Worm (Caenorhabditis elegans) whole organism, young adult: Measurements from ENCODE around the gene T14G11.1.

ENCODE experiments used
- C17E4.6 ChIP-seq: fragments of 200-800 bp; sonication (Bioruptor generic); IDR thresholded peaks from 2 replicates; pipeline ENCODE4 v1.3.6; 2022; ENCODE audit warnings: missing genetic modification reagents, missing genetic modification characterization, missing compliant biosample characterization
- F22D6.2 ChIP-seq: sonication (generic microtip); optimal IDR thresholded peaks from 2 replicates; lab custom pipeline; 2016; ENCODE audit warnings: mild to moderate bottlenecking, missing genetic modification characterization, missing compliant biosample characterization
- F55B11.4 ChIP-seq: sonication (generic microtip); optimal IDR thresholded peaks from 2 replicates; lab custom pipeline; 2016; ENCODE audit warnings: missing compliant biosample characterization, missing genetic modification characterization, borderline replicate concordance; ENCODE audit not compliant: insufficient read depth
- Y56A3A.18 ChIP-seq: fragments of 200-800 bp; sonication (Bioruptor generic); IDR thresholded peaks from 2 replicates; pipeline ENCODE4 v1.3.6; 2022; ENCODE audit warnings: missing genetic modification reagents, missing genetic modification characterization, missing compliant biosample characterization
- Y67H2A.10 ChIP-seq: fragments of 200-800 bp; sonication (Bioruptor generic); conservative IDR thresholded peaks from 2 replicates; pipeline ENCODE4 v1.3.6; 2022; ENCODE audit warnings: missing genetic modification reagents, missing genetic modification characterization, missing compliant biosample characterization
- aptf-2 ChIP-seq: fragments of 200-800 bp; sonication (Bioruptor generic); conservative IDR thresholded peaks from 2 replicates; pipeline ENCODE4 v1.3.6; 2022; ENCODE audit warnings: missing genetic modification reagents, missing genetic modification characterization, missing compliant biosample characterization
- athp-1 ChIP-seq: sonication (generic microtip); optimal IDR thresholded peaks from 2 replicates; lab custom pipeline; 2017; ENCODE audit warnings: mild to moderate bottlenecking, missing genetic modification characterization, missing compliant biosample characterization
- cebp-1 ChIP-seq, 2 experiments: fragments of 200-800 bp in 1 of 2; sonication (Bioruptor generic) in 1 of 2; sonication (generic microtip) in 1 of 2; IDR thresholded peaks in 1 of 2; optimal IDR thresholded peaks in 1 of 2; 2 replicates each; pipeline versions ENCODE4 v1.3.6 to Lab custom; 2017 to 2022; ENCODE audit warnings: missing compliant biosample characterization in 2 of 2, missing genetic modification characterization in 2 of 2, mild to moderate bottlenecking in 1 of 2, missing genetic modification reagents in 1 of 2, moderate library complexity in 1 of 2
- ceh-79 ChIP-seq: sonication (generic microtip); optimal IDR thresholded peaks from 2 replicates; lab custom pipeline; 2017; ENCODE audit warnings: mild to moderate bottlenecking, missing genetic modification characterization, missing compliant biosample characterization
- die-1 ChIP-seq: sonication (generic microtip); optimal IDR thresholded peaks from 2 replicates; lab custom pipeline; 2016; ENCODE audit warnings: missing genotype, mild to moderate bottlenecking, missing genetic modification characterization, missing compliant biosample characterization
- dox-1 ChIP-seq: fragments of 200-800 bp; sonication (Bioruptor generic); IDR thresholded peaks from 2 replicates; pipeline ENCODE4 v1.3.6; 2022; ENCODE audit warnings: missing genetic modification reagents, missing genetic modification characterization, missing compliant biosample characterization
- egrh-3 ChIP-seq: fragments of 200-800 bp; sonication (Bioruptor generic); IDR thresholded peaks from 2 replicates; pipeline ENCODE4 v1.3.6; 2022; ENCODE audit warnings: missing genetic modification reagents, missing genetic modification characterization, missing compliant biosample characterization
- fkh-3 ChIP-seq: sonication (generic microtip); optimal IDR thresholded peaks from 2 replicates; lab custom pipeline; 2016; ENCODE audit warnings: mild to moderate bottlenecking, missing genetic modification characterization, missing compliant biosample characterization
- lag-1 ChIP-seq: fragments of 200-800 bp; sonication (Bioruptor generic); IDR thresholded peaks from 2 replicates; pipeline ENCODE4 v1.3.6; 2022; ENCODE audit warnings: missing genetic modification reagents, missing genetic modification characterization, missing compliant biosample characterization
- let-526 ChIP-seq: fragments of 200-800 bp; sonication (Bioruptor generic); IDR thresholded peaks from 2 replicates; pipeline ENCODE4 v1.3.6; 2022; ENCODE audit warnings: missing genetic modification reagents, missing genetic modification characterization, missing compliant biosample characterization
- madf-3 ChIP-seq: fragments of 200-800 bp; sonication (Bioruptor generic); IDR thresholded peaks from 2 replicates; pipeline ENCODE4 v1.3.6; 2022; ENCODE audit warnings: missing genetic modification reagents, missing genetic modification characterization, missing compliant biosample characterization
- madf-6 ChIP-seq: fragments of 200-800 bp; sonication (Bioruptor generic); IDR thresholded peaks from 2 replicates; pipeline ENCODE4 v1.3.6; 2022; ENCODE audit warnings: missing genetic modification reagents, missing genetic modification characterization, missing compliant biosample characterization
- nhr-179 ChIP-seq: sonication (generic microtip); optimal IDR thresholded peaks from 2 replicates; lab custom pipeline; 2016; ENCODE audit warnings: mild to moderate bottlenecking, missing genetic modification characterization, missing compliant biosample characterization
- nhr-80 ChIP-seq: sonication (generic microtip); optimal IDR thresholded peaks from 2 replicates; lab custom pipeline; 2016; ENCODE audit warnings: missing genetic modification characterization, missing compliant biosample characterization
- nhr-90 ChIP-seq: sonication (generic microtip); optimal IDR thresholded peaks from 2 replicates; lab custom pipeline; 2016; ENCODE audit warnings: missing genotype, mild to moderate bottlenecking, missing genetic modification characterization, missing compliant biosample characterization
- pha-4 ChIP-seq: fragments of 150-350 bp; sonication (generic microtip); optimal IDR thresholded peaks from 2 replicates; lab custom pipeline; 2014; ENCODE audit warnings: missing biosample characterization, missing genetic modification reagents, missing genetic modification characterization
- rec-8 ChIP-seq, 2 experiments: sonication (generic microtip); optimal IDR thresholded peaks; 2 replicates each; lab custom pipeline; 2016; ENCODE audit warnings: mild to moderate bottlenecking in 2 of 2, missing genetic modification characterization in 2 of 2, missing genetic modification reagents in 2 of 2, missing genotype in 2 of 2, missing biosample characterization in 1 of 2, missing compliant biosample characterization in 1 of 2, moderate library complexity in 1 of 2
- rpc-1 ChIP-seq, 2 experiments: fragments of 150-350 bp in 1 of 2; sonication (generic microtip) in 1 of 2; optimal IDR thresholded peaks; 2 replicates each; lab custom pipeline; 2014 to 2018; ENCODE audit warnings: missing biosample characterization in 1 of 2, missing genetic modification characterization in 1 of 2, missing genetic modification reagents in 1 of 2, missing genotype in 1 of 2
- sdz-38 ChIP-seq: sonication (generic microtip); optimal IDR thresholded peaks from 2 replicates; lab custom pipeline; 2016; ENCODE audit warnings: missing genotype, missing genetic modification characterization, missing compliant biosample characterization
- snpc-1.1 ChIP-seq: sonication (generic microtip); optimal IDR thresholded peaks from 2 replicates; lab custom pipeline; 2017; ENCODE audit warnings: missing genetic modification characterization, mild to moderate bottlenecking, missing compliant biosample characterization, antibody characterized with exemption, moderate library complexity, missing genotype, missing genetic modification reagents; ENCODE audit not compliant: insufficient read depth
- snpc-4 ChIP-seq, 5 experiments: fragments of 150-350 bp in 1 of 5; sonication (generic microtip) in 4 of 5; optimal IDR thresholded peaks; 2 replicates each; lab custom pipeline; 2014 to 2018; ENCODE audit warnings: missing genetic modification characterization in 5 of 5, missing biosample characterization in 3 of 5, antibody characterized with exemption in 2 of 5, mild to moderate bottlenecking in 2 of 5, missing compliant biosample characterization in 2 of 5, missing genotype in 2 of 5, moderate library complexity in 2 of 5, missing genetic modification reagents in 1 of 5
- somi-1 ChIP-seq: fragments of 200-800 bp; sonication (Bioruptor generic); optimal IDR thresholded peaks from 2 replicates; lab custom pipeline; 2018; ENCODE audit warnings: mild to moderate bottlenecking, missing genetic modification characterization, missing compliant biosample characterization
- sptf-2 ChIP-seq: fragments of 200-800 bp; sonication (Bioruptor generic); optimal IDR thresholded peaks from 2 replicates; lab custom pipeline; 2018; ENCODE audit warnings: mild to moderate bottlenecking, missing genetic modification characterization, missing compliant biosample characterization
- tbx-9 ChIP-seq: sonication (generic microtip); optimal IDR thresholded peaks from 2 replicates; lab custom pipeline; 2016; ENCODE audit warnings: borderline replicate concordance, missing genetic modification characterization, inconsistent platforms, missing compliant biosample characterization
- xnd-1 ChIP-seq: sonication (generic microtip); optimal IDR thresholded peaks from 2 replicates; lab custom pipeline; 2016; ENCODE audit warnings: missing genotype, missing genetic modification reagents, missing genetic modification characterization, missing compliant biosample characterization
- ztf-18 ChIP-seq: sonication (generic microtip); optimal IDR thresholded peaks from 2 replicates; lab custom pipeline; 2016; ENCODE audit warnings: missing genotype, mild to moderate bottlenecking, missing genetic modification characterization, missing compliant biosample characterization

The T14G11.1 gene

DNA sequence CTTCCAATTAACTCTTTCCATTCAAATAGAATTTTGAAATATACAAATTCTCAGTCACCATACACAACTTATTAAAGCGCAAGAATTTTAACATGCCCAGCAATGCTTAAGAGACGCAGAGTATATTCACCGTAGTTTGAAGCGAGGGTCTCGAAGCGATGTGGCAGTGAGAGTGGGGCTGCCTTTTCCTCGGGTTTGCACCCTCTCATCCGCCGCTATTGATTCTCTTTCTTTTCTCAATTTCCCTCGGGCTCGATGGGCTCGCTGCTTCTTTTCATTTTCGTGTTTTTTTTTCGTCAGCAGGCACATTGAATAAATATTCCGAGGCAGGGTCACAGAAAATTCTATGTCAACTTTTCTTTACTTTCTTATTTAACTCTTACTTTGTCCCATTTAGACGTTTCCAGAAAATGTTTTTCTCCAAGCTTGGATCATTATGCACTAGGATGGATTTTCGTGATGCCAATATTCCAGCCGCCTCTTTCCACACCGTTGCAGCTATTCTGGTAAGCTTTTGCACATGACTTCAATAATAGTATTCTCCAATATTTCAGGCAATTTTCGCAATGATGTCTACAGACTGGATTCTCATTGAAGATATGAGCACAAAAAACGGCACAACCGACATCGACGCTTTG is at the start of gene T14G11.1 (continued):
- no peak for TF ChIP-seq F55B11.4 (tag; lab: Kevin White, UChicago)
- TF ChIP-seq madf-3 = no peak
- no peak for TF ChIP-seq lag-1 (GFP tag; lab: Robert Waterston, UW)
- TF ChIP-seq athp-1 = no peak
- TF ChIP-seq somi-1 = no peak
- TF ChIP-seq nhr-80 = peak; percentile 30
- TF ChIP-seq rec-8 (tag; optimal IDR thresholded peaks at IDR 0.05; lab: Kevin White, UChicago) = no peak
- no peak for TF ChIP-seq Y56A3A.18
- TF ChIP-seq die-1 = no peak
- peak; percentile 45; the same call in 1 of the 2 replicates for TF ChIP-seq dox-1 (GFP tag; lab: Robert Waterston, UW)
- TF ChIP-seq xnd-1 = no peak
- TF ChIP-seq sdz-38 (tag; lab: Kevin White, UChicago) = no peak
- no peak for TF ChIP-seq nhr-179 (tag; lab: Kevin White, UChicago)
- TF ChIP-seq rpc-1 (optimal IDR thresholded peaks at IDR 0.05; lab: Kevin White, UChicago) = no peak
- no peak for TF ChIP-seq rpc-1 (tag; optimal IDR thresholded peaks at IDR 0.05; lab: Kevin White, UChicago)
- TF ChIP-seq tbx-9 (tag; lab: Kevin White, UChicago) = no peak
- TF ChIP-seq ztf-18 (tag; lab: Kevin White, UChicago) = peak; percentile 68
- no peak for TF ChIP-seq C17E4.6 (GFP tag; lab: Robert Waterston, UW)

DNA sequence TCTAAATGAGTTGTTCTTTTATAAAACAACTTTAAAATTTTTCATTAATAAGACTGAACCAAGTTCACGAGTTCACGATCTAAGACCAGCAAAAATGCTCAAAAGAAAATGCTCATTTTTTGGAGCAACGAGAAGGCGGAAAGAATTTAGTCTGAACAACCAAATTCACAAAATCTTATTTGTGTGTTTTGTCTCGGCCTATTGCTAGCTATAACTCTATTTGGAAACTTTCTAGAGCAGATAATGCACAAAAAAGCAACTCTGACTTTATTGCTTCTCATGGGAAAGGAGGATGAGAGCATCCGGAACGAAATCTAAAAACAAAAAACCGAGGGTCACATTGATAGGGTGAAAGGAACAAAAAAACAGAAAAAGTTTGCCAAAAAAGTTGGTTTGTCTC is 48.2 kb upstream of the T14G11.1 start:
- TF ChIP-seq pha-4 (no peak), fkh-3 (no peak)

DNA sequence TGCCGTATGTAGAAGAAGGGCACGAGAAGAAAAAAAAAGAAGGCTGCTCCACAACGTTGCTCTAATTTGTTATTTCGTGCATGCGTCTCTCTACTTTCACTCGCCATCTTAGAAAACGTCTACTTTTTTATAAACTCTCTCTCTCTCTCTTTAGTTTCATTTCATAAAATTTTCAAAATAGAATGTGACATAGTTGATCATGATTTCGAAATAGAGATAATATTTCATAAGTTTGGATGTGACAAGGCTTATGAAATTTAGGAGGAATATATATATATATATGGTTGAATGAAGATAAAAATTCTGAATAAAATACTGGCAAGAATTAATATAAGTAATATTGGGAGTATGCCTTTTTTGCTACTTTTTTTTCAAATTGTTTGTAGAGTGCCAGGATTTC is 47.7 kb upstream of the T14G11.1 start:
- no peak for TF ChIP-seq F22D6.2
- no peak for TF ChIP-seq sptf-2 (GFP tag; lab: Kevin White, UChicago)
- TF ChIP-seq madf-6 = no peak
- no peak for TF ChIP-seq cebp-1 (GFP tag; IDR thresholded peaks at IDR 0.05; lab: Robert Waterston, UW)
- TF ChIP-seq cebp-1 (tag; optimal IDR thresholded peaks at IDR 0.05; lab: Kevin White, UChicago) = peak; percentile 62

DNA sequence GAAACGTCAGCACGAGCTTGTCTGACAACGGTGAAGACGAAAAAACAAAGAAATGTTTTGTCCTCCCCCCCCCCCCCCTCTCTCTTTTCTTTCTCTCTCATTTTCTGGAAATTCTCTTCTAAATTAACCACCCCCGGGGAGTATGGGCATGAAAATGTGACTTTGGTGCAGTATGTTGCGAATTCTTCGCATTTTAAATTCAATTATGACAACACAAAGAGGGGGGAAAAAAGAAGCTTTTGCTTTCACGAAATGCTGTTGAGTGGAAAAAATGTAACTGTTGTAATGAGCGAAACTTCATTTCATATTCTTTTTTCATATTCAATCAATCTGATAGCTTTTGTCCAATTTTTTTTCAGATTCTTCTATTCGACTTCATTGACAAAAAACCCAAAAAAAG is 34.5 kb upstream of the T14G11.1 start:
- TF ChIP-seq ceh-79 (tag; lab: Kevin White, UChicago) = no peak
- no peak for TF ChIP-seq aptf-2
- TF ChIP-seq Y67H2A.10 (GFP tag; lab: Robert Waterston, UW) = no peak
- TF ChIP-seq C17E4.6 (GFP tag; lab: Robert Waterston, UW) = no peak
- no peak for TF ChIP-seq egrh-3
- TF ChIP-seq let-526 (GFP tag; lab: Robert Waterston, UW) = no peak
- no peak for TF ChIP-seq dox-1 (GFP tag; lab: Robert Waterston, UW)
- TF ChIP-seq nhr-90 (tag; lab: Kevin White, UChicago) = no peak

DNA sequence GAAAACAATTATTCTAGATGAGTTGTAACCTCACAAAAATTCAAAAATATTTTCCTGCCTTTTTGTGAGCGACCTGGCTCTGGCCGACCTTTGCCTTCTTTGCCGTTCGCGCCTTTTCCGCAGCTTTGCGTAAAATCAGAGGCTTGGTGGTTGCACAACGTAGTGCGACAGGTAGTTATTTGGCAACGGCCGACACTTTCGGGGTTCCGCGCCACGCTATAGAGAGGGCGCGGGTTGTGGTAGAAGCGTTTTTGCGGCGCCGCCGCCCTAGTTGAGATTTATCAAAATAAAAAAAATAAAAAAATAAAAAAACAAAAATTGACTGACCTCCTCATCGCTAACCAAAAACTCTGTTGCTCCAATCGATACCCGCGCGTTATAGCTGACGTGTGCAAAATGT is 25.0 kb upstream of the T14G11.1 start:
- no peak for TF ChIP-seq sptf-2 (GFP tag; lab: Kevin White, UChicago)
- peak; percentile 45 for TF ChIP-seq snpc-4 (GFP tag; optimal IDR thresholded peaks at IDR 0.05; lab: Kevin White, UChicago)
- peak; percentile 38 to 94 (median 81) for TF ChIP-seq snpc-4 (tag; optimal IDR thresholded peaks at IDR 0.05; lab: Kevin White, UChicago)
- peak; percentile 78 for TF ChIP-seq snpc-1.1
